Fruit fly (Drosophila melanogaster) whole organism, embryonic: ENCODE results near the gene Cul2.

Experiments used
- B-H1 ChIP-seq: fragments of 200-800 bp; sonication (Bioruptor generic); IDR thresholded peaks from 3 replicates; pipeline ENCODE4 v1.3.6; 2022; ENCODE audit warnings: missing biosample characterization, missing genetic modification characterization
- Bdp1 ChIP-seq: fragments of 200-800 bp; sonication (Bioruptor generic); optimal IDR thresholded peaks from 3 replicates; lab custom pipeline; 2016; ENCODE audit warnings: missing biosample characterization, missing genetic modification characterization
- C15 ChIP-seq: fragments of 200-800 bp; sonication (Bioruptor generic); IDR thresholded peaks from 3 replicates; pipeline ENCODE4 v1.3.6; 2022; ENCODE audit warnings: missing biosample characterization, missing genetic modification characterization
- CG10366 ChIP-seq: fragments of 200-800 bp; sonication (Bioruptor generic); IDR thresholded peaks from 2 replicates; pipeline ENCODE4 v1.3.6; 2022; ENCODE audit warnings: missing biosample characterization, missing genetic modification characterization
- CG13296 ChIP-seq: fragments of 200-800 bp; sonication (Bioruptor generic); optimal IDR thresholded peaks from 3 replicates; lab custom pipeline; 2018; ENCODE audit warnings: missing biosample characterization, mild to moderate bottlenecking, missing genetic modification characterization
- CG14014 ChIP-seq: fragments of 200-800 bp; sonication (Bioruptor generic); IDR thresholded peaks from 2 replicates; pipeline ENCODE4 v1.3.6; 2022; ENCODE audit warnings: missing biosample characterization, missing genetic modification characterization
- CG14441 ChIP-seq: fragments of 200-800 bp; sonication (Bioruptor generic); IDR thresholded peaks from 2 replicates; pipeline ENCODE4 v1.3.6; 2022; ENCODE audit warnings: missing biosample characterization, missing genetic modification characterization
- CG1529 ChIP-seq: fragments of 200-800 bp; sonication (Bioruptor generic); optimal IDR thresholded peaks from 3 replicates; lab custom pipeline; 2018; ENCODE audit warnings: missing biosample characterization, missing genetic modification characterization
- CG16779 ChIP-seq: fragments of 200-800 bp; sonication (Bioruptor generic); IDR thresholded peaks from 2 replicates; pipeline ENCODE4 v1.3.6; 2022; ENCODE audit warnings: missing biosample characterization, missing genetic modification characterization
- CG17361 ChIP-seq: fragments of 200-800 bp; sonication (Bioruptor generic); IDR thresholded peaks from 3 replicates; pipeline ENCODE4 v1.3.6; 2022; ENCODE audit warnings: missing biosample characterization, missing genetic modification characterization
- CG17385 ChIP-seq: fragments of 200-800 bp; sonication (Bioruptor generic); optimal IDR thresholded peaks from 3 replicates; lab custom pipeline; 2018; ENCODE audit warnings: missing biosample characterization, mild to moderate bottlenecking, missing genetic modification characterization
- CG2129 ChIP-seq: fragments of 200-800 bp; sonication (Bioruptor generic); IDR thresholded peaks from 2 replicates; pipeline ENCODE4 v1.3.6; 2022; ENCODE audit warnings: missing biosample characterization, missing genetic modification characterization; ENCODE audit not compliant: partially characterized antibody
- CG3065 ChIP-seq: fragments of 200-800 bp; sonication (Bioruptor generic); optimal IDR thresholded peaks from 2 replicates; lab custom pipeline; 2016; ENCODE audit warnings: missing biosample characterization, missing genetic modification characterization
- CG32772 ChIP-seq: fragments of 200-800 bp; sonication (Bioruptor generic); IDR thresholded peaks from 2 replicates; pipeline ENCODE4 v1.3.6; 2022; ENCODE audit warnings: missing biosample characterization, missing genetic modification characterization
- CG3847 ChIP-seq: fragments of 200-800 bp; sonication (Bioruptor generic); IDR thresholded peaks from 2 replicates; pipeline ENCODE4 v1.3.6; 2022; ENCODE audit warnings: missing biosample characterization, missing genetic modification characterization
- CG7839 ChIP-seq: fragments of 200-800 bp; sonication (Bioruptor generic); optimal IDR thresholded peaks from 3 replicates; lab custom pipeline; 2018; ENCODE audit warnings: missing biosample characterization, mild to moderate bottlenecking, missing genetic modification characterization, moderate library complexity
- CG9215 ChIP-seq: fragments of 200-800 bp; sonication (Bioruptor generic); IDR thresholded peaks from 2 replicates; pipeline ENCODE4 v1.3.6; 2022; ENCODE audit warnings: missing biosample characterization, missing genetic modification characterization
- CG9609 ChIP-seq: fragments of 200-800 bp; sonication (Bioruptor generic); optimal IDR thresholded peaks from 3 replicates; lab custom pipeline; 2016; ENCODE audit warnings: missing biosample characterization, missing genetic modification characterization
- CkIIα-i1 ChIP-seq: fragments of 200-800 bp; sonication (Bioruptor generic); IDR thresholded peaks from 2 replicates; pipeline ENCODE4 v1.3.6; 2022; ENCODE audit warnings: missing biosample characterization, missing genetic modification characterization
- CoRest ChIP-seq: fragments of 200-800 bp; sonication (Bioruptor generic); optimal IDR thresholded peaks from 3 replicates; lab custom pipeline; 2018; ENCODE audit warnings: missing biosample characterization, mild to moderate bottlenecking, missing genetic modification characterization, moderate library complexity
- Elba2 ChIP-seq: fragments of 200-800 bp; sonication (Bioruptor generic); optimal IDR thresholded peaks from 3 replicates; lab custom pipeline; 2016; ENCODE audit warnings: missing biosample characterization, missing genetic modification characterization
- HHEX ChIP-seq: fragments of 200-800 bp; sonication (Bioruptor generic); optimal IDR thresholded peaks from 3 replicates; lab custom pipeline; 2017; ENCODE audit warnings: missing biosample characterization, mild to moderate bottlenecking, missing genetic modification characterization, missing genetic modification reagents
- HmgD ChIP-seq: fragments of 200-800 bp; sonication (Bioruptor generic); optimal IDR thresholded peaks from 3 replicates; lab custom pipeline; 2016; ENCODE audit warnings: missing biosample characterization, missing genetic modification characterization
- Lim3 ChIP-seq: fragments of 200-800 bp; sonication (Bioruptor generic); IDR thresholded peaks from 2 replicates; pipeline ENCODE4 v1.3.6; 2022; ENCODE audit warnings: missing biosample characterization, missing genetic modification characterization
- MESR4 ChIP-seq: fragments of 200-800 bp; sonication (Bioruptor generic); optimal IDR thresholded peaks from 2 replicates; lab custom pipeline; 2018; ENCODE audit warnings: missing biosample characterization, mild to moderate bottlenecking, missing genetic modification characterization, moderate library complexity
- MTF-1 ChIP-seq: fragments of 200-800 bp; sonication (Bioruptor generic); optimal IDR thresholded peaks from 2 replicates; lab custom pipeline; 2018; ENCODE audit warnings: missing biosample characterization, mild to moderate bottlenecking, missing genetic modification characterization, borderline replicate concordance
- Med ChIP-seq: fragments of 200-800 bp; sonication (Bioruptor generic); peaks from one replicate; lab custom pipeline; 2016; ENCODE audit warnings: missing biosample characterization, missing genetic modification characterization, mild to moderate bottlenecking, inconsistent platforms, moderate library complexity
- Nf-YA ChIP-seq: fragments of 200-800 bp; sonication (Bioruptor generic); IDR thresholded peaks from 2 replicates; pipeline ENCODE4 v1.3.6; 2022; ENCODE audit warnings: missing biosample characterization, missing genetic modification characterization
- Opbp ChIP-seq: fragments of 200-800 bp; sonication (Bioruptor generic); IDR thresholded peaks from 3 replicates; pipeline ENCODE4 v1.3.6; 2022; ENCODE audit warnings: missing biosample characterization, missing genetic modification characterization; ENCODE audit not compliant: partially characterized antibody
- Ptx1 ChIP-seq: fragments of 200-800 bp; sonication (Bioruptor generic); IDR thresholded peaks from 2 replicates; pipeline ENCODE4 v1.3.6; 2022; ENCODE audit warnings: missing biosample characterization, missing genetic modification characterization
- Rfx ChIP-seq: fragments of 200-800 bp; sonication (Bioruptor generic); IDR thresholded peaks from 2 replicates; pipeline ENCODE4 v1.3.6; 2022; ENCODE audit warnings: missing biosample characterization, missing genetic modification characterization
- Rx ChIP-seq: fragments of 200-800 bp; sonication (Bioruptor generic); IDR thresholded peaks from 2 replicates; pipeline ENCODE4 v1.3.6; 2022; ENCODE audit warnings: missing biosample characterization, missing genetic modification characterization
- Sry-δ ChIP-seq: fragments of 200-800 bp; sonication (Bioruptor generic); optimal IDR thresholded peaks from 2 replicates; lab custom pipeline; 2016; ENCODE audit warnings: missing biosample characterization, missing genetic modification characterization
- TFAM ChIP-seq: fragments of 200-800 bp; sonication (Bioruptor generic); optimal IDR thresholded peaks from 2 replicates; lab custom pipeline; 2017; ENCODE audit warnings: missing biosample characterization, missing genetic modification characterization, inconsistent platforms
- Xrp1 ChIP-seq: fragments of 200-800 bp; sonication (Bioruptor generic); IDR thresholded peaks from 2 replicates; pipeline ENCODE4 v1.3.6; 2022; ENCODE audit warnings: missing biosample characterization, missing genetic modification characterization
- amos ChIP-seq: fragments of 200-800 bp; sonication (Bioruptor generic); IDR thresholded peaks from 2 replicates; pipeline ENCODE4 v1.3.6; 2022; ENCODE audit warnings: missing biosample characterization, missing genetic modification characterization; ENCODE audit not compliant: partially characterized antibody
- ase ChIP-seq: fragments of 200-800 bp; sonication (Bioruptor generic); IDR thresholded peaks from 3 replicates; pipeline ENCODE4 v1.3.6; 2022; ENCODE audit warnings: missing biosample characterization, missing genetic modification characterization
- bbx ChIP-seq: fragments of 200-800 bp; sonication (Bioruptor generic); IDR thresholded peaks from 2 replicates; pipeline ENCODE4 v1.3.6; 2022; ENCODE audit warnings: missing biosample characterization, missing genetic modification characterization; ENCODE audit not compliant: partially characterized antibody
- croc ChIP-seq: fragments of 200-800 bp; sonication (Bioruptor generic); conservative IDR thresholded peaks from 3 replicates; pipeline ENCODE4 v1.3.6; 2022; ENCODE audit warnings: missing biosample characterization, missing genetic modification characterization
- fd64A ChIP-seq: fragments of 200-800 bp; sonication (Bioruptor generic); optimal IDR thresholded peaks from 3 replicates; lab custom pipeline; 2018; ENCODE audit warnings: missing biosample characterization, mild to moderate bottlenecking, missing genetic modification characterization
- lilli ChIP-seq: fragments of 200-800 bp; sonication (Bioruptor generic); optimal IDR thresholded peaks from 3 replicates; lab custom pipeline; 2016; ENCODE audit warnings: missing biosample characterization, missing genetic modification characterization
- nom ChIP-seq: fragments of 200-800 bp; sonication (Bioruptor generic); optimal IDR thresholded peaks from 2 replicates; lab custom pipeline; 2017; ENCODE audit warnings: missing biosample characterization, missing genetic modification characterization, mild to moderate bottlenecking, moderate library complexity, missing genetic modification reagents
- pb ChIP-seq: fragments of 200-800 bp; sonication (Bioruptor generic); optimal IDR thresholded peaks from 3 replicates; lab custom pipeline; 2016; ENCODE audit warnings: missing biosample characterization, missing genetic modification characterization
- pfk ChIP-seq: fragments of 200-800 bp; sonication (Bioruptor generic); optimal IDR thresholded peaks from 2 replicates; lab custom pipeline; 2018; ENCODE audit warnings: missing biosample characterization, mild to moderate bottlenecking, missing genetic modification characterization, moderate library complexity
- salm ChIP-seq: fragments of 200-800 bp; sonication (Bioruptor generic); optimal IDR thresholded peaks from 2 replicates; lab custom pipeline; 2018; ENCODE audit warnings: missing biosample characterization, mild to moderate bottlenecking, missing genetic modification characterization
- sisA ChIP-seq: fragments of 200-800 bp; sonication (Bioruptor generic); IDR thresholded peaks from 2 replicates; pipeline ENCODE4 v1.3.6; 2022; ENCODE audit warnings: missing biosample characterization, missing genetic modification characterization
- tna ChIP-seq: fragments of 200-800 bp; sonication (Bioruptor generic); IDR thresholded peaks from 2 replicates; pipeline ENCODE4 v1.3.6; 2022; ENCODE audit warnings: missing biosample characterization, missing genetic modification characterization; ENCODE audit not compliant: partially characterized antibody
- wek ChIP-seq: fragments of 200-800 bp; sonication (Bioruptor generic); optimal IDR thresholded peaks from 3 replicates; lab custom pipeline; 2018; ENCODE audit warnings: missing biosample characterization, mild to moderate bottlenecking, missing genetic modification characterization, moderate library complexity
- zfh2 ChIP-seq: fragments of 200-800 bp; sonication (Bioruptor generic); optimal IDR thresholded peaks from 2 replicates; lab custom pipeline; 2016; ENCODE audit warnings: missing biosample characterization, missing genetic modification characterization

Gene Cul2

dm6 chr2L:21623685-21624471 lies 34.7 kb upstream of the Cul2 start, which contains the start of gene CG2201 (continued):
- TF ChIP-seq wek (peak; percentile 58), CG13296 (peak; percentile 28), CG3065 (GFP tag; lab: Kevin White, UChicago) (no peak), fd64A (GFP tag; lab: Kevin White, UChicago) (peak; percentile 64), Opbp (GFP tag; lab: Robert Waterston, UW) (no peak), sisA (no peak; the same call in 1 of the 2 replicates), croc (no peak), TFAM (GFP tag; lab: Kevin White, UChicago) (no peak), CoRest (tag; lab: Kevin White, UChicago) (peak; percentile 60), CG17361 (GFP tag; lab: Robert Waterston, UW) (peak; percentile 53; the same call in 2 of the 3 replicates), Lim3 (GFP tag; lab: Robert Waterston, UW) (no peak), amos (GFP tag; lab: Robert Waterston, UW) (no peak), bbx (GFP tag; lab: Robert Waterston, UW) (no peak), CG3847 (GFP tag; lab: Robert Waterston, UW) (no peak), Sry-δ (GFP tag; lab: Kevin White, UChicago) (no peak), CG32772 (GFP tag; lab: Robert Waterston, UW) (peak; percentile 15; the same call in 1 of the 2 replicates), CG9215 (GFP tag; lab: Robert Waterston, UW) (no peak), Xrp1 (no peak), CG7839 (tag; lab: Kevin White, UChicago) (peak; percentile 33), Elba2 (GFP tag; lab: Kevin White, UChicago) (no peak), Bdp1 (GFP tag; lab: Kevin White, UChicago) (no peak), B-H1 (GFP tag; lab: Robert Waterston, UW) (0 out of 3 replicates have a peak, but pooled peaks have one; percentile 17), lilli (GFP tag; lab: Kevin White, UChicago) (no peak), CG10366 (GFP tag; lab: Robert Waterston, UW) (peak; percentile 43; the same call in 1 of the 2 replicates), C15 (GFP tag; lab: Robert Waterston, UW) (no peak), pb (no peak), CG16779 (no peak), CkIIα-i1 (GFP tag; lab: Robert Waterston, UW) (no peak), HmgD (GFP tag; lab: Kevin White, UChicago) (no peak), HHEX (GFP tag; lab: Kevin White, UChicago) (peak; percentile 21), pfk (GFP tag; lab: Kevin White, UChicago) (no peak), MESR4 (GFP tag; lab: Kevin White, UChicago) (no peak), nom (GFP tag; lab: Kevin White, UChicago) (no peak), CG14014 (GFP tag; lab: Robert Waterston, UW) (0 out of 2 replicates have a peak, but pooled peaks have one; percentile 20), CG9609 (GFP tag; lab: Kevin White, UChicago) (no peak), Rfx (GFP tag; lab: Robert Waterston, UW) (peak; percentile 39; the same call in 1 of the 2 replicates), Nf-YA (GFP tag; lab: Robert Waterston, UW) (peak; percentile 58; the same call in 1 of the 2 replicates), salm (peak; percentile 19), CG1529 (GFP tag; lab: Kevin White, UChicago) (peak; percentile 48), Rx (GFP tag; lab: Robert Waterston, UW) (no peak; the same call in 1 of the 2 replicates), Med (peak; percentile 70), CG2129 (no peak), MTF-1 (peak; percentile 52), CG17385 (GFP tag; lab: Kevin White, UChicago) (peak; percentile 37), CG14441 (GFP tag; lab: Robert Waterston, UW) (peak; percentile 68), ase (GFP tag; lab: Robert Waterston, UW) (no peak; the same call in 2 of the 3 replicates), tna (GFP tag; lab: Robert Waterston, UW) (no peak), zfh2 (GFP tag; lab: Kevin White, UChicago) (no peak), Ptx1 (no peak; the same call in 1 of the 2 replicates)
